Worm (Caenorhabditis elegans) whole organism, L2 larva: ENCODE measurements around the gene cacn-1.

ENCODE experiments used
- C34F6.9 ChIP-seq: fragments of 150-350 bp; optimal IDR thresholded peaks from 2 replicates; lab custom pipeline; 2014; ENCODE audit warnings: missing biosample characterization, missing genetic modification characterization
- R02D3.7 ChIP-seq: fragments of 150-350 bp; optimal IDR thresholded peaks from 2 replicates; lab custom pipeline; 2014; ENCODE audit warnings: missing biosample characterization, missing genetic modification characterization
- Y55F3AM.14 ChIP-seq: fragments of 200-800 bp; sonication (Bioruptor generic); optimal IDR thresholded peaks from 2 replicates; lab custom pipeline; 2018; ENCODE audit warnings: mild to moderate bottlenecking, missing genetic modification characterization, missing compliant biosample characterization
- alr-1 ChIP-seq: fragments of 150-350 bp; optimal IDR thresholded peaks from 2 replicates; lab custom pipeline; 2014; ENCODE audit warnings: missing biosample characterization, missing genetic modification characterization
- aly-2 ChIP-seq: fragments of 150-350 bp; optimal IDR thresholded peaks from 2 replicates; lab custom pipeline; 2014; ENCODE audit warnings: missing biosample characterization, missing genetic modification characterization
- ama-1 ChIP-seq: fragments of 150-350 bp; optimal IDR thresholded peaks from 2 replicates; lab custom pipeline; 2018; ENCODE audit warnings: inconsistent platforms
- blmp-1 ChIP-seq: sonication (generic microtip); optimal IDR thresholded peaks from 2 replicates; lab custom pipeline; 2017; ENCODE audit warnings: missing genetic modification characterization, mild to moderate bottlenecking, missing compliant biosample characterization, antibody characterized with exemption, moderate library complexity; ENCODE audit not compliant: insufficient read depth
- ceh-16 ChIP-seq: fragments of 150-350 bp; optimal IDR thresholded peaks from 2 replicates; lab custom pipeline; 2014; ENCODE audit warnings: missing biosample characterization, missing genetic modification characterization
- ceh-82 ChIP-seq: fragments of 150-350 bp; optimal IDR thresholded peaks from 2 replicates; lab custom pipeline; 2014; ENCODE audit warnings: missing biosample characterization, missing genetic modification characterization
- crh-2 ChIP-seq: sonication (generic microtip); optimal IDR thresholded peaks from 2 replicates; lab custom pipeline; 2017; ENCODE audit warnings: missing biosample characterization, missing genetic modification characterization
- dmd-4 ChIP-seq: sonication (generic microtip); optimal IDR thresholded peaks from 2 replicates; lab custom pipeline; 2017; ENCODE audit warnings: missing biosample characterization, missing genetic modification characterization
- egl-27 ChIP-seq: sonication (generic microtip); optimal IDR thresholded peaks from 3 replicates; lab custom pipeline; 2017; ENCODE audit warnings: missing biosample characterization, missing genetic modification reagents, missing genetic modification characterization
- elt-1 ChIP-seq: fragments of 150-350 bp; optimal IDR thresholded peaks from 2 replicates; lab custom pipeline; 2014; ENCODE audit warnings: missing biosample characterization, missing genetic modification characterization
- elt-3 ChIP-seq: sonication (generic microtip); optimal IDR thresholded peaks from 2 replicates; lab custom pipeline; 2017; ENCODE audit warnings: missing biosample characterization, missing genetic modification characterization
- fos-1 ChIP-seq: fragments of 150-350 bp; optimal IDR thresholded peaks from 2 replicates; lab custom pipeline; 2014; ENCODE audit warnings: missing biosample characterization, missing genetic modification characterization
- gmeb-1 ChIP-seq: fragments of 150-350 bp; optimal IDR thresholded peaks from 2 replicates; lab custom pipeline; 2014; ENCODE audit warnings: missing biosample characterization, missing genetic modification characterization
- lin-11 ChIP-seq: fragments of 150-350 bp; sonication (generic microtip); optimal IDR thresholded peaks from 2 replicates; lab custom pipeline; 2014; ENCODE audit warnings: missing biosample characterization, missing genetic modification characterization, inconsistent platforms, mixed read lengths
- lin-13 ChIP-seq: fragments of 150-350 bp; optimal IDR thresholded peaks from 2 replicates; lab custom pipeline; 2014; ENCODE audit warnings: missing biosample characterization, missing genetic modification reagents, missing genetic modification characterization
- lin-39 ChIP-seq: fragments of 150-350 bp; optimal IDR thresholded peaks from 2 replicates; lab custom pipeline; 2014; ENCODE audit warnings: missing biosample characterization, missing genetic modification reagents, missing genetic modification characterization
- lsy-2 ChIP-seq, 2 experiments: fragments of 150-350 bp in 1 of 2; sonication (generic microtip) in 1 of 2; optimal IDR thresholded peaks; 2 replicates each; lab custom pipeline; 2014 to 2017; ENCODE audit warnings: missing biosample characterization in 2 of 2, missing genetic modification characterization in 2 of 2
- mab-5 ChIP-seq: fragments of 150-350 bp; optimal IDR thresholded peaks from 2 replicates; lab custom pipeline; 2014; ENCODE audit warnings: missing biosample characterization, missing genetic modification characterization
- mbf-1 ChIP-seq: sonication (generic microtip); optimal IDR thresholded peaks from 2 replicates; lab custom pipeline; 2017; ENCODE audit warnings: missing biosample characterization, missing genetic modification characterization
- nhr-10 ChIP-seq: sonication (generic microtip); optimal IDR thresholded peaks from 2 replicates; lab custom pipeline; 2017; ENCODE audit warnings: missing biosample characterization, missing genetic modification characterization
- nhr-11 ChIP-seq: fragments of 150-350 bp; optimal IDR thresholded peaks from 2 replicates; lab custom pipeline; 2014; ENCODE audit warnings: missing biosample characterization, missing genetic modification characterization
- nhr-12 ChIP-seq: fragments of 150-350 bp; optimal IDR thresholded peaks from 2 replicates; lab custom pipeline; 2014; ENCODE audit warnings: missing biosample characterization, missing genetic modification characterization
- nhr-129 ChIP-seq: fragments of 150-350 bp; optimal IDR thresholded peaks from 2 replicates; lab custom pipeline; 2014; ENCODE audit warnings: missing biosample characterization, missing genetic modification characterization
- nhr-237 ChIP-seq: fragments of 150-350 bp; optimal IDR thresholded peaks from 2 replicates; lab custom pipeline; 2014; ENCODE audit warnings: missing biosample characterization, missing genetic modification characterization
- nhr-6 ChIP-seq: fragments of 150-350 bp; optimal IDR thresholded peaks from 2 replicates; lab custom pipeline; 2014; ENCODE audit warnings: missing biosample characterization, missing genetic modification characterization
- nhr-77 ChIP-seq: fragments of 150-350 bp; optimal IDR thresholded peaks from 2 replicates; lab custom pipeline; 2014; ENCODE audit warnings: missing biosample characterization, missing genetic modification characterization
- sma-3 ChIP-seq: sonication (generic microtip); optimal IDR thresholded peaks from 2 replicates; lab custom pipeline; 2016; ENCODE audit warnings: missing genetic modification reagents, missing genetic modification characterization, missing compliant biosample characterization
- sma-9 ChIP-seq, 2 experiments: fragments of 150-350 bp in 1 of 2; sonication (generic microtip) in 1 of 2; optimal IDR thresholded peaks; 2 replicates each; lab custom pipeline; 2014 to 2016; ENCODE audit warnings: missing genetic modification characterization in 2 of 2, mild to moderate bottlenecking in 1 of 2, missing biosample characterization in 1 of 2, missing compliant biosample characterization in 1 of 2, missing genetic modification reagents in 1 of 2, moderate library complexity in 1 of 2
- unc-39 ChIP-seq: fragments of 150-350 bp; optimal IDR thresholded peaks from 2 replicates; lab custom pipeline; 2014; ENCODE audit warnings: missing biosample characterization, missing genetic modification characterization
- unc-55 ChIP-seq: fragments of 150-350 bp; sonication (generic microtip); optimal IDR thresholded peaks from 3 replicates; lab custom pipeline; 2014; ENCODE audit warnings: missing biosample characterization, missing genetic modification reagents, missing genetic modification characterization
- unc-62 ChIP-seq: fragments of 150-350 bp; optimal IDR thresholded peaks from 2 replicates; lab custom pipeline; 2014; ENCODE audit warnings: missing biosample characterization, missing genetic modification reagents, missing genetic modification characterization
- zag-1 ChIP-seq: fragments of 150-350 bp; optimal IDR thresholded peaks from 2 replicates; lab custom pipeline; 2014; ENCODE audit warnings: missing biosample characterization, missing genetic modification characterization
- ztf-1 ChIP-seq: fragments of 200-800 bp; sonication (Bioruptor generic); conservative IDR thresholded peaks from 2 replicates; pipeline ENCODE4 v1.3.6; 2022; ENCODE audit warnings: missing genetic modification characterization, missing compliant biosample characterization
- ztf-4 ChIP-seq: fragments of 150-350 bp; optimal IDR thresholded peaks from 2 replicates; lab custom pipeline; 2014; ENCODE audit warnings: missing biosample characterization, missing genetic modification characterization

cacn-1 gene

ce11 chrII:14106164-14106563, 35.8 kb downstream of the cacn-1 start:
- TF ChIP-seq mab-5: no peak
- TF ChIP-seq sma-3: no peak
- no peak for TF ChIP-seq alr-1 (tag; lab: Kevin White, UChicago)
- no peak for TF ChIP-seq blmp-1 (tag; lab: Kevin White, UChicago)
- no peak for TF ChIP-seq lin-39 (tag; lab: Kevin White, UChicago)
- no peak for TF ChIP-seq nhr-12 (tag; lab: Kevin White, UChicago)
- no peak for TF ChIP-seq unc-62 (GFP tag; lab: Kevin White, UChicago)
- TF ChIP-seq aly-2 (tag; lab: Kevin White, UChicago): no peak

ce11 chrII:14104470-14104869, 37.5 kb downstream of the cacn-1 start, which contains the start of gene gur-4:
gur-4 (plus strand) TSS chrII:14104770.
- TF ChIP-seq elt-1 (tag; lab: Kevin White, UChicago) (no peak), gmeb-1 (no peak), ztf-4 (tag; lab: Kevin White, UChicago) (no peak), ama-1 (lab: Kevin White, UChicago) (no peak), crh-2 (tag; lab: Kevin White, UChicago) (no peak), ztf-1 (GFP tag; lab: Robert Waterston, UW) (no peak), lin-11 (no peak), unc-55 (GFP tag; lab: Kevin White, UChicago) (no peak), nhr-11 (tag; lab: Kevin White, UChicago) (no peak), lin-13 (no peak), elt-3 (tag; lab: Kevin White, UChicago) (no peak), ceh-82 (tag; lab: Kevin White, UChicago) (no peak), R02D3.7 (no peak), nhr-77 (tag; lab: Kevin White, UChicago) (no peak), ceh-16 (tag; lab: Kevin White, UChicago) (no peak), nhr-12 (tag; lab: Kevin White, UChicago) (no peak), sma-3 (no peak), nhr-237 (tag; lab: Kevin White, UChicago) (no peak), aly-2 (tag; lab: Kevin White, UChicago) (no peak)

- TF ChIP-seq unc-39 (tag; lab: Kevin White, UChicago): no peak
- peak in 1 of 2 experiments; percentile 11 for TF ChIP-seq lsy-2 (tag; optimal IDR thresholded peaks at IDR 0.05; lab: Kevin White, UChicago)
- TF ChIP-seq C34F6.9: peak; percentile 53
- peak; percentile 30 for TF ChIP-seq unc-55 (GFP tag; lab: Kevin White, UChicago)
- TF ChIP-seq, all 48 proteins: peak for 3
These were observed 39.8 kb downstream of the cacn-1 start for ce11 chrII:14102112-14102511.

ce11 chrII:14100963-14101362, 41.0 kb downstream of the cacn-1 start, which contains the start of gene bkip-1:
bkip-1 (plus strand) TSS chrII:14101263.
- TF ChIP-seq C34F6.9 (no peak), ztf-4 (tag; lab: Kevin White, UChicago) (no peak), lin-11 (no peak), sma-3 (no peak), Y55F3AM.14 (GFP tag; lab: Kevin White, UChicago) (no peak), nhr-129 (tag; lab: Kevin White, UChicago) (no peak), zag-1 (no peak), egl-27 (tag; lab: Kevin White, UChicago) (no peak), nhr-11 (tag; lab: Kevin White, UChicago) (no peak), gmeb-1 (no peak), mbf-1 (tag; lab: Kevin White, UChicago) (no peak)

- TF ChIP-seq lsy-2 (tag; optimal IDR thresholded peaks at IDR 0.05; lab: Kevin White, UChicago): no peak
- no peak for TF ChIP-seq blmp-1 (tag; lab: Kevin White, UChicago)
- TF ChIP-seq nhr-6 (tag; lab: Kevin White, UChicago): no peak
- no peak for TF ChIP-seq nhr-10 (tag; lab: Kevin White, UChicago)
- TF ChIP-seq C34F6.9: no peak
- no peak for TF ChIP-seq lin-13
- TF ChIP-seq ceh-82 (tag; lab: Kevin White, UChicago): no peak
- no peak for TF ChIP-seq ztf-1 (GFP tag; lab: Robert Waterston, UW)
- no peak for TF ChIP-seq dmd-4 (tag; lab: Kevin White, UChicago)
- no peak for TF ChIP-seq Y55F3AM.14 (GFP tag; lab: Kevin White, UChicago)
- no peak for TF ChIP-seq sma-9 (GFP tag; optimal IDR thresholded peaks at IDR 0.05; lab: Kevin White, UChicago)
- TF ChIP-seq sma-9 (tag; optimal IDR thresholded peaks at IDR 0.05; lab: Kevin White, UChicago): no peak
- no peak for TF ChIP-seq nhr-12 (tag; lab: Kevin White, UChicago)
- TF ChIP-seq elt-1 (tag; lab: Kevin White, UChicago): no peak
- no peak for TF ChIP-seq elt-3 (tag; lab: Kevin White, UChicago)
- no peak for TF ChIP-seq sma-3
- no peak for TF ChIP-seq fos-1
- no peak for TF ChIP-seq unc-55 (GFP tag; lab: Kevin White, UChicago)
- TF ChIP-seq ceh-16 (tag; lab: Kevin White, UChicago): no peak
- no peak for TF ChIP-seq mab-5
- no peak for TF ChIP-seq ama-1 (lab: Kevin White, UChicago)
These were observed 43.6 kb downstream of the cacn-1 start for ce11 chrII:14098348-14098747.
